Worm (Caenorhabditis elegans) whole organism, late embryonic: Measurements from ENCODE around the gene Y43F8C.23.

ENCODE experiments used
- K02D7.2 ChIP-seq: sonication (generic microtip); optimal IDR thresholded peaks from 2 replicates; lab custom pipeline; 2017; ENCODE audit warnings: mild to moderate bottlenecking, missing genetic modification characterization, missing compliant biosample characterization
- ahr-1 ChIP-seq: sonication (generic microtip); optimal IDR thresholded peaks from 2 replicates; lab custom pipeline; 2016; ENCODE audit warnings: missing genetic modification characterization, missing compliant biosample characterization
- ceh-6 ChIP-seq: fragments of 200-800 bp; sonication (Bioruptor generic); optimal IDR thresholded peaks from 2 replicates; lab custom pipeline; 2018; ENCODE audit warnings: mild to moderate bottlenecking, missing genetic modification characterization, missing compliant biosample characterization
- elt-2 ChIP-seq: sonication (generic microtip); optimal IDR thresholded peaks from 2 replicates; lab custom pipeline; 2016; ENCODE audit warnings: missing genetic modification reagents, missing genetic modification characterization, missing compliant biosample characterization
- lim-6 ChIP-seq: sonication (generic microtip); optimal IDR thresholded peaks from 2 replicates; lab custom pipeline; 2016; ENCODE audit warnings: missing genetic modification characterization, missing compliant biosample characterization
- pqm-1 ChIP-seq: sonication (generic microtip); optimal IDR thresholded peaks from 2 replicates; lab custom pipeline; 2016; ENCODE audit warnings: missing genetic modification characterization, missing compliant biosample characterization
- unc-55 ChIP-seq: sonication (generic microtip); optimal IDR thresholded peaks from 2 replicates; lab custom pipeline; 2017; ENCODE audit warnings: missing biosample characterization, missing genetic modification reagents, missing genetic modification characterization

- TF ChIP-seq K02D7.2 (tag; lab: Kevin White, UChicago) (no peak), ceh-6 (GFP tag; lab: Kevin White, UChicago) (no peak), unc-55 (GFP tag; lab: Kevin White, UChicago) (no peak), elt-2 (no peak), ahr-1 (tag; lab: Kevin White, UChicago) (no peak), pqm-1 (tag; lab: Kevin White, UChicago) (no peak), lim-6 (no peak)
These were observed 3.9 kb upstream of the Y43F8C.23 start, which contains the start of gene Y43F8C.16 for ce11 chrV:19715419-19715818.
